Fruit fly (Drosophila melanogaster): Measurements from ENCODE around the gene MnM.

The MnM gene

dm6 chr3L:3179474-3179873 is 1.1 kb upstream of the MnM start (continued):
- TF ChIP-seq tup (GFP tag; optimal IDR thresholded peaks at IDR 0.05) = peak; percentile 68
- peak; percentile 86 for TF ChIP-seq Side (GFP tag; optimal IDR thresholded peaks at IDR 0.05)
- peak; percentile 87 for TF ChIP-seq Oli (tag; optimal IDR thresholded peaks at IDR 0.05)
- TF ChIP-seq CG8924 (tag; optimal IDR thresholded peaks at IDR 0.05) = peak; percentile 84
- peak; percentile 71 for TF ChIP-seq esg (GFP tag; conservative IDR thresholded peaks at IDR 0.05)
- peak; percentile 75 for TF ChIP-seq Doc2 (GFP tag; IDR thresholded peaks at IDR 0.05)
- TF ChIP-seq nau (GFP tag; optimal IDR thresholded peaks at IDR 0.05) = no peak
- peak; percentile 42 for TF ChIP-seq YL-1 (GFP tag; optimal IDR thresholded peaks at IDR 0.05)
- peak; percentile 89 for TF ChIP-seq sob (GFP tag; IDR thresholded peaks at IDR 0.05)
- TF ChIP-seq CG6791 (GFP tag; IDR thresholded peaks at IDR 0.05; ENCODE audit: partially characterized antibody) = no peak
- TF ChIP-seq slbo (GFP tag; IDR thresholded peaks at IDR 0.05) = peak; percentile 85
- peak; percentile 87 for TF ChIP-seq tgo (GFP tag; IDR thresholded peaks at IDR 0.05)
- no peak for TF ChIP-seq CG4617 (GFP tag; optimal IDR thresholded peaks at IDR 0.05; ENCODE audit: borderline replicate concordance)
- no peak for TF ChIP-seq CG3163 (GFP tag; optimal IDR thresholded peaks at IDR 0.05)
- TF ChIP-seq ase (GFP tag; IDR thresholded peaks at IDR 0.05) = peak; percentile 82
- peak; percentile 68 for TF ChIP-seq schlank (tag; optimal IDR thresholded peaks at IDR 0.05)
- TF ChIP-seq phol (tag; optimal IDR thresholded peaks at IDR 0.05) = peak; percentile 87
- TF ChIP-seq HLH54F (GFP tag; optimal IDR thresholded peaks at IDR 0.05) = peak; percentile 77
- peak; percentile 91 for TF ChIP-seq CG15269 (tag; optimal IDR thresholded peaks at IDR 0.05)
- peak; percentile 90 for TF ChIP-seq CG4424 (GFP tag; optimal IDR thresholded peaks at IDR 0.05)
- TF ChIP-seq NK7.1 (GFP tag; optimal IDR thresholded peaks at IDR 0.05) = peak; percentile 78
- TF ChIP-seq gcm (GFP tag; optimal IDR thresholded peaks at IDR 0.05) = no peak
- no peak for TF ChIP-seq CoRest (tag; optimal IDR thresholded peaks at IDR 0.05)
- no peak for TF ChIP-seq CG13123 (GFP tag; optimal IDR thresholded peaks at IDR 0.05)
- TF ChIP-seq Jarid2 (GFP tag; optimal IDR thresholded peaks at IDR 0.05) = peak; percentile 56
- peak; percentile 88 for TF ChIP-seq lilli (GFP tag; optimal IDR thresholded peaks at IDR 0.05)
- peak; percentile 85 for TF ChIP-seq Mrtf (GFP tag; IDR thresholded peaks at IDR 0.05)
- TF ChIP-seq hth (optimal IDR thresholded peaks at IDR 0.05) = no peak
- no peak for TF ChIP-seq CG14860 (GFP tag; IDR thresholded peaks at IDR 0.05; ENCODE audit: partially characterized antibody)
- TF ChIP-seq Deaf1 (tag; optimal IDR thresholded peaks at IDR 0.05) = no peak
- peak; percentile 86 for TF ChIP-seq nom (GFP tag; optimal IDR thresholded peaks at IDR 0.05)
- TF ChIP-seq Dll (GFP tag; IDR thresholded peaks at IDR 0.05; ENCODE audit: partially characterized antibody) = no peak
- no peak for TF ChIP-seq cg (GFP tag; optimal IDR thresholded peaks at IDR 0.05)
- TF ChIP-seq Optix (GFP tag; IDR thresholded peaks at IDR 0.05) = peak; percentile 78
- peak; percentile 89 for TF ChIP-seq CG17328 (GFP tag; IDR thresholded peaks at IDR 0.05)
- TF ChIP-seq CG8281 (tag; optimal IDR thresholded peaks at IDR 0.05) = peak; percentile 73
- TF ChIP-seq CG6683 (GFP tag; optimal IDR thresholded peaks at IDR 0.05) = peak; percentile 79
- TF ChIP-seq Sox100B (GFP tag; optimal IDR thresholded peaks at IDR 0.05) = no peak
- peak; percentile 85 for TF ChIP-seq CG3726 (GFP tag; IDR thresholded peaks at IDR 0.05)
- TF ChIP-seq danr (GFP tag; IDR thresholded peaks at IDR 0.05) = peak; percentile 75
- peak; percentile 87 for TF ChIP-seq CG4820 (GFP tag; optimal IDR thresholded peaks at IDR 0.05)
- TF ChIP-seq seq (GFP tag; IDR thresholded peaks at IDR 0.05) = peak; percentile 82

- 0 out of 3 replicates have a peak, but pooled peaks have one; percentile 7 for TF ChIP-seq CG34422 (GFP tag; IDR thresholded peaks at IDR 0.05)
- TF ChIP-seq CG17361 (GFP tag; IDR thresholded peaks at IDR 0.05) = no peak
- no peak for TF ChIP-seq ato (GFP tag; IDR thresholded peaks at IDR 0.05; ENCODE audit: partially characterized antibody)
- no peak for TF ChIP-seq Myb (GFP tag; optimal IDR thresholded peaks at IDR 0.05)
- peak; percentile 92 for TF ChIP-seq kah (GFP tag; optimal IDR thresholded peaks at IDR 0.05)
- TF ChIP-seq peb (GFP tag; IDR thresholded peaks at IDR 0.05) = no peak
Measured at dm6 chr3L:3177872-3178271, 508 bp downstream of the MnM start.
